Fruit fly (Drosophila melanogaster) whole organism, embryonic: ENCODE measurements around the gene lin-52.

ENCODE experiments used
- CG10565 ChIP-seq: fragments of 200-800 bp; sonication (Bioruptor generic); optimal IDR thresholded peaks from 3 replicates; lab custom pipeline; 2016; ENCODE audit warnings: missing biosample characterization, mild to moderate bottlenecking, missing genetic modification characterization
- CG10654 ChIP-seq: fragments of 200-800 bp; sonication (Bioruptor generic); optimal IDR thresholded peaks from 2 replicates; lab custom pipeline; 2016; ENCODE audit warnings: missing biosample characterization, missing genetic modification characterization
- CG11723 ChIP-seq: fragments of 200-800 bp; sonication (Bioruptor generic); optimal IDR thresholded peaks from 2 replicates; lab custom pipeline; 2017; ENCODE audit warnings: missing biosample characterization, mild to moderate bottlenecking, missing genetic modification characterization
- CG12299 ChIP-seq: fragments of 200-800 bp; sonication (Bioruptor generic); optimal IDR thresholded peaks from 2 replicates; lab custom pipeline; 2018; ENCODE audit warnings: missing biosample characterization, mild to moderate bottlenecking, missing genetic modification characterization
- CG13123 ChIP-seq: fragments of 200-800 bp; sonication (Bioruptor generic); optimal IDR thresholded peaks from 2 replicates; lab custom pipeline; 2016; ENCODE audit warnings: missing biosample characterization, missing genetic modification characterization
- CG14014 ChIP-seq: fragments of 200-800 bp; sonication (Bioruptor generic); IDR thresholded peaks from 2 replicates; pipeline ENCODE4 v1.3.6; 2022; ENCODE audit warnings: missing biosample characterization, missing genetic modification characterization
- CG15011 ChIP-seq: fragments of 200-800 bp; sonication (Bioruptor generic); optimal IDR thresholded peaks from 3 replicates; lab custom pipeline; 2018; ENCODE audit warnings: missing biosample characterization, mild to moderate bottlenecking, missing genetic modification characterization
- CG15479 ChIP-seq: fragments of 200-800 bp; sonication (Bioruptor generic); optimal IDR thresholded peaks from 3 replicates; lab custom pipeline; 2019; ENCODE audit warnings: missing biosample characterization, mild to moderate bottlenecking, missing genetic modification characterization, moderate library complexity
- CG15514 ChIP-seq: fragments of 200-800 bp; sonication (Bioruptor generic); optimal IDR thresholded peaks from 3 replicates; lab custom pipeline; 2017; ENCODE audit warnings: missing biosample characterization, missing genetic modification characterization, mild to moderate bottlenecking, moderate library complexity, missing genetic modification reagents
- CG17186 ChIP-seq: fragments of 200-800 bp; sonication (Bioruptor generic); optimal IDR thresholded peaks from 3 replicates; lab custom pipeline; 2017; ENCODE audit warnings: missing biosample characterization, missing genetic modification reagents, missing genetic modification characterization
- CG17359 ChIP-seq: fragments of 200-800 bp; sonication (Bioruptor generic); optimal IDR thresholded peaks from 3 replicates; lab custom pipeline; 2018; ENCODE audit warnings: missing biosample characterization, mild to moderate bottlenecking, missing genetic modification characterization, moderate library complexity
- CG17385 ChIP-seq: fragments of 200-800 bp; sonication (Bioruptor generic); optimal IDR thresholded peaks from 3 replicates; lab custom pipeline; 2018; ENCODE audit warnings: missing biosample characterization, mild to moderate bottlenecking, missing genetic modification characterization
- CG31388 ChIP-seq: fragments of 200-800 bp; sonication (Bioruptor generic); optimal IDR thresholded peaks from 2 replicates; lab custom pipeline; 2016; ENCODE audit warnings: missing biosample characterization, missing genetic modification characterization
- CG32532 ChIP-seq: fragments of 200-800 bp; sonication (Bioruptor generic); IDR thresholded peaks from 2 replicates; pipeline ENCODE4 v1.3.6; 2022; ENCODE audit warnings: missing biosample characterization, missing genetic modification characterization
- CG34224 ChIP-seq: fragments of 200-800 bp; sonication (Bioruptor generic); IDR thresholded peaks from 3 replicates; pipeline ENCODE4 v1.3.6; 2022; ENCODE audit warnings: missing biosample characterization, missing genetic modification characterization; ENCODE audit not compliant: partially characterized antibody
- CG4404 ChIP-seq: fragments of 200-800 bp; sonication (Bioruptor generic); IDR thresholded peaks from 2 replicates; pipeline ENCODE4 v1.3.6; 2022; ENCODE audit warnings: missing biosample characterization, missing genetic modification characterization
- CG4820 ChIP-seq: fragments of 200-800 bp; sonication (Bioruptor generic); optimal IDR thresholded peaks from 3 replicates; lab custom pipeline; 2016; ENCODE audit warnings: missing biosample characterization, missing genetic modification characterization
- CG8478 ChIP-seq: fragments of >200 bp; optimal IDR thresholded peaks from 2 replicates; lab custom pipeline; 2018
- CG9817 ChIP-seq: fragments of 200-800 bp; sonication (Bioruptor generic); optimal IDR thresholded peaks from 2 replicates; lab custom pipeline; 2018; ENCODE audit warnings: missing biosample characterization, mild to moderate bottlenecking, missing genetic modification characterization, moderate library complexity
- Gug ChIP-seq: fragments of 200-800 bp; sonication (Bioruptor generic); IDR thresholded peaks from 4 replicates; pipeline ENCODE4 v1.3.6; 2022; ENCODE audit warnings: missing biosample characterization, missing genetic modification characterization
- Hsf ChIP-seq: fragments of 200-800 bp; sonication (Bioruptor generic); optimal IDR thresholded peaks from 3 replicates; lab custom pipeline; 2016; ENCODE audit warnings: missing biosample characterization, missing genetic modification characterization
- Nf-YA ChIP-seq: fragments of 200-800 bp; sonication (Bioruptor generic); IDR thresholded peaks from 2 replicates; pipeline ENCODE4 v1.3.6; 2022; ENCODE audit warnings: missing biosample characterization, missing genetic modification characterization
- Oaz ChIP-seq: fragments of 200-800 bp; sonication (Bioruptor generic); IDR thresholded peaks from 2 replicates; pipeline ENCODE4 v1.3.6; 2022; ENCODE audit warnings: missing biosample characterization, missing genetic modification characterization
- Opbp ChIP-seq: fragments of 200-800 bp; sonication (Bioruptor generic); IDR thresholded peaks from 3 replicates; pipeline ENCODE4 v1.3.6; 2022; ENCODE audit warnings: missing biosample characterization, missing genetic modification characterization; ENCODE audit not compliant: partially characterized antibody
- Optix ChIP-seq: fragments of 200-800 bp; sonication (Bioruptor generic); IDR thresholded peaks from 3 replicates; pipeline ENCODE4 v1.3.6; 2022; ENCODE audit warnings: missing biosample characterization, missing genetic modification characterization
- Pdp1 ChIP-seq, 2 experiments: fragments of 200-800 bp; sonication (Bioruptor generic); optimal IDR thresholded peaks; 3 replicates each; lab custom pipeline; 2016; ENCODE audit warnings: missing biosample characterization in 2 of 2, missing genetic modification characterization in 2 of 2, mild to moderate bottlenecking in 1 of 2, moderate library complexity in 1 of 2
- Sin3A ChIP-seq: fragments of >200 bp; optimal IDR thresholded peaks from 2 replicates; lab custom pipeline; 2018
- Trl ChIP-seq, 3 experiments: fragments of >200 bp in 2 of 3; fragments of 200-800 bp in 1 of 3; sonication (Bioruptor generic) in 1 of 3; optimal IDR thresholded peaks; 2 replicates in 1 of 3; 3 replicates in 2 of 3; lab custom pipeline; 2016 to 2017; ENCODE audit warnings: missing biosample characterization in 1 of 3, missing genetic modification characterization in 1 of 3
- YL-1 ChIP-seq: fragments of 200-800 bp; sonication (Bioruptor generic); optimal IDR thresholded peaks from 3 replicates; lab custom pipeline; 2017; ENCODE audit warnings: missing biosample characterization, mild to moderate bottlenecking, missing genetic modification characterization
- ac ChIP-seq: fragments of 200-800 bp; sonication (Bioruptor generic); optimal IDR thresholded peaks from 3 replicates; lab custom pipeline; 2017; ENCODE audit warnings: missing biosample characterization, mild to moderate bottlenecking, missing genetic modification characterization
- al ChIP-seq: fragments of 200-800 bp; sonication (Bioruptor generic); IDR thresholded peaks from 2 replicates; pipeline ENCODE4 v1.3.6; 2022; ENCODE audit warnings: missing biosample characterization, missing genetic modification characterization
- bbx ChIP-seq: fragments of 200-800 bp; sonication (Bioruptor generic); IDR thresholded peaks from 2 replicates; pipeline ENCODE4 v1.3.6; 2022; ENCODE audit warnings: missing biosample characterization, missing genetic modification characterization; ENCODE audit not compliant: partially characterized antibody
- chinmo ChIP-seq: fragments of 200-800 bp; sonication (Bioruptor generic); IDR thresholded peaks from 4 replicates; pipeline ENCODE4 v1.3.6; 2022; ENCODE audit warnings: missing biosample characterization, missing genetic modification characterization; ENCODE audit not compliant: partially characterized antibody
- crp ChIP-seq, 2 experiments: fragments of 200-800 bp; sonication (Bioruptor generic); optimal IDR thresholded peaks; 2 replicates in 1 of 2; 3 replicates in 1 of 2; lab custom pipeline; 2017; ENCODE audit warnings: missing biosample characterization in 2 of 2, missing genetic modification characterization in 2 of 2, mild to moderate bottlenecking in 1 of 2, moderate library complexity in 1 of 2
- dati ChIP-seq: fragments of 200-800 bp; sonication (Bioruptor generic); IDR thresholded peaks from 2 replicates; pipeline ENCODE4 v1.3.6; 2022; ENCODE audit warnings: missing biosample characterization, missing genetic modification characterization
- disco-r ChIP-seq: fragments of 200-800 bp; sonication (Bioruptor generic); optimal IDR thresholded peaks from 2 replicates; lab custom pipeline; 2016; ENCODE audit warnings: missing biosample characterization, missing genetic modification characterization
- gcm ChIP-seq: fragments of 200-800 bp; sonication (Bioruptor generic); optimal IDR thresholded peaks from 2 replicates; lab custom pipeline; 2019; ENCODE audit warnings: missing biosample characterization, mild to moderate bottlenecking, missing genetic modification characterization, moderate library complexity
- gro ChIP-seq: fragments of 200-800 bp; sonication (Bioruptor generic); optimal IDR thresholded peaks from 2 replicates; lab custom pipeline; 2016; ENCODE audit warnings: missing biosample characterization, missing genetic modification characterization
- gsb-n ChIP-seq: fragments of 200-800 bp; sonication (Bioruptor generic); optimal IDR thresholded peaks from 3 replicates; lab custom pipeline; 2018; ENCODE audit warnings: missing biosample characterization, mild to moderate bottlenecking, missing genetic modification characterization
- klu ChIP-seq: fragments of 200-800 bp; sonication (Bioruptor generic); IDR thresholded peaks from 2 replicates; pipeline ENCODE4 v1.3.6; 2022; ENCODE audit warnings: missing biosample characterization, missing genetic modification characterization
- nmo ChIP-seq: fragments of 200-800 bp; sonication (Bioruptor generic); optimal IDR thresholded peaks from 2 replicates; lab custom pipeline; 2018; ENCODE audit warnings: missing biosample characterization, mild to moderate bottlenecking, missing genetic modification characterization, moderate library complexity
- oc ChIP-seq: fragments of 200-800 bp; sonication (Bioruptor generic); optimal IDR thresholded peaks from 2 replicates; lab custom pipeline; 2018; ENCODE audit warnings: missing biosample characterization, mild to moderate bottlenecking, missing genetic modification characterization, moderate library complexity
- otp ChIP-seq: fragments of 200-800 bp; sonication (Bioruptor generic); IDR thresholded peaks from 3 replicates; pipeline ENCODE4, ENCODE4 v1.3.6; 2022; ENCODE audit warnings: missing biosample characterization, missing genetic modification characterization
- phol ChIP-seq: fragments of 200-800 bp; sonication (Bioruptor generic); optimal IDR thresholded peaks from 3 replicates; lab custom pipeline; 2018; ENCODE audit warnings: missing biosample characterization, mild to moderate bottlenecking, missing genetic modification characterization, moderate library complexity
- salm ChIP-seq: fragments of 200-800 bp; sonication (Bioruptor generic); optimal IDR thresholded peaks from 2 replicates; lab custom pipeline; 2018; ENCODE audit warnings: missing biosample characterization, mild to moderate bottlenecking, missing genetic modification characterization
- sd ChIP-seq: fragments of 200-800 bp; sonication (Bioruptor generic); optimal IDR thresholded peaks from 3 replicates; lab custom pipeline; 2018; ENCODE audit warnings: missing biosample characterization, mild to moderate bottlenecking, missing genetic modification characterization, moderate library complexity
- ssp ChIP-seq: fragments of 200-800 bp; sonication (Bioruptor generic); IDR thresholded peaks from 2 replicates; pipeline ENCODE4 v1.3.6; 2022; ENCODE audit warnings: missing biosample characterization, missing genetic modification characterization
- tll ChIP-seq, 2 experiments: fragments of 200-800 bp in 1 of 2; fragments of >200 bp in 1 of 2; sonication (Bioruptor generic) in 1 of 2; optimal IDR thresholded peaks; 2 replicates each; lab custom pipeline; 2017 to 2019; ENCODE audit warnings: missing biosample characterization in 2 of 2, missing genetic modification characterization in 2 of 2, mild to moderate bottlenecking in 1 of 2, moderate library complexity in 1 of 2
- tx ChIP-seq: fragments of 200-800 bp; sonication (Bioruptor generic); optimal IDR thresholded peaks from 2 replicates; lab custom pipeline; 2016; ENCODE audit warnings: missing biosample characterization, missing genetic modification characterization

The lin-52 gene

DNA sequence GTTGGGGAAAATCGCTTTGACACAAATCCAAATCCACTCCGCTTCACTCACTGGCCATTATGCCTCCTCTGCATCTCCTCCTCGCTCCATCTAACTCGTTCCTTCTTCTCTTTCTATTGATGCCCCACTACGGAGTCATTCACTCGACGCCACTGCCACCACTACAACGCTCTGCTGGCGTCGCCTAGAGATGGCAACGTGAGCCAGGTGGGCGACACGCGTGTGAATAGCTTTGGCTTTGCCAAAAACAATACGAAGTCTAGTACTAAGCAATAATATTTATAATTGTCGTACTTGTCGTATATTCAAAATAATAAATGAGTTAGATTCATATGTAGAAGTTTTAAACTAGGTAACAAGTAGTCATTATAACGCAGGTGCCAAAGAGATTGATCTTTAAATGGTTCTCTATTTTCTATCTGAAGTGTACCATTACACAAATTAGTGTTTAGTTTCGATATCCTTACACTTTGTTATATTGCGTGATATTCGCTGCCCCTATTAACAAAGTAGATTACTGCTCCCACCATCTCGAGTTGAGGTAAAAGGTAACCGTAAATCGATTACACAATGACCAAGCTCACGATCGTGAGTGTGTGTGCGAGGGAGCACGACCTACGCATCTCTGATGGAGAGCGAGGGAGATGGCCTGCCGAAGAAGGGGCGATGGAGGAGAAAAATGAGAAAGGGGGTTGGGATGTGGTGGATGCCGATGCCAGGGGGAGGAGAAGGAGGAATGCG, 9.6 kb downstream of the lin-52 start (continued):
- TF ChIP-seq CG17186 (GFP tag; lab: Kevin White, UChicago) (no peak), Opbp (GFP tag; lab: Robert Waterston, UW) (peak; percentile 37; the same call in 1 of the 3 replicates), CG14014 (GFP tag; lab: Robert Waterston, UW) (0 out of 2 replicates have a peak, but pooled peaks have one; percentile 7), ssp (no peak), Oaz (GFP tag; lab: Robert Waterston, UW) (no peak), CG9817 (tag; lab: Kevin White, UChicago) (no peak), Gug (GFP tag; lab: Robert Waterston, UW) (peak; percentile 61; the same call in 1 of the 4 replicates), phol (tag; lab: Kevin White, UChicago) (peak; percentile 32), oc (tag; lab: Kevin White, UChicago) (no peak), Pdp1 (GFP tag; optimal IDR thresholded peaks at IDR 0.05; lab: Kevin White, UChicago) (peak in 1 of 2 experiments; percentile 93), CG4404 (GFP tag; lab: Robert Waterston, UW) (no peak), CG17385 (GFP tag; lab: Kevin White, UChicago) (no peak), Nf-YA (GFP tag; lab: Robert Waterston, UW) (no peak), tx (GFP tag; lab: Kevin White, UChicago) (no peak), CG4820 (GFP tag; lab: Kevin White, UChicago) (peak; percentile 4), crp (GFP tag; optimal IDR thresholded peaks at IDR 0.05; lab: Kevin White, UChicago) (no peak), gsb-n (tag; lab: Kevin White, UChicago) (no peak), ac (GFP tag; lab: Kevin White, UChicago) (no peak), bbx (GFP tag; lab: Robert Waterston, UW) (peak; percentile 46), disco-r (GFP tag; lab: Kevin White, UChicago) (peak; percentile 0), salm (tag; lab: Kevin White, UChicago) (no peak), chinmo (GFP tag; lab: Robert Waterston, UW) (no peak), CG13123 (GFP tag; lab: Kevin White, UChicago) (no peak), gcm (GFP tag; lab: Kevin White, UChicago) (no peak), CG17359 (no peak), CG15514 (GFP tag; lab: Kevin White, UChicago) (peak; percentile 11), CG12299 (tag; lab: Kevin White, UChicago) (no peak), CG10654 (GFP tag; lab: Kevin White, UChicago) (no peak), Optix (GFP tag; lab: Robert Waterston, UW) (no peak), CG8478 (lab: Kevin White, UChicago) (no peak), CG15479 (no peak), otp (GFP tag; lab: Robert Waterston, UW) (no peak), Trl (optimal IDR thresholded peaks at IDR 0.05; lab: Kevin White, UChicago) (peak in 1 of 2 experiments; percentile 11), Trl (GFP tag; optimal IDR thresholded peaks at IDR 0.05; lab: Kevin White, UChicago) (no peak), CG10565 (no peak), klu (GFP tag; lab: Robert Waterston, UW) (no peak), CG34224 (peak; percentile 68), YL-1 (no peak), CG15011 (peak; percentile 22), al (GFP tag; lab: Robert Waterston, UW) (no peak), sd (tag; lab: Kevin White, UChicago) (no peak), tll (GFP tag; optimal IDR thresholded peaks at IDR 0.05; lab: Kevin White, UChicago) (no peak), nmo (GFP tag; lab: Kevin White, UChicago) (no peak), Hsf (GFP tag; lab: Kevin White, UChicago) (peak; percentile 3), Sin3A (lab: Kevin White, UChicago) (no peak), CG32532 (GFP tag; lab: Robert Waterston, UW) (peak; percentile 38), CG31388 (GFP tag; lab: Kevin White, UChicago) (no peak), CG11723 (GFP tag; lab: Kevin White, UChicago) (no peak), dati (GFP tag; lab: Robert Waterston, UW) (no peak), gro (GFP tag; lab: Kevin White, UChicago) (no peak)
